Fruit fly (Drosophila melanogaster) whole organism: ENCODE measurements around the gene CG12746.

Experiments
- Dll ChIP-seq: fragments of >200 bp; optimal IDR thresholded peaks from 2 replicates; lab custom pipeline; 2017
- EcR ChIP-seq, 2 experiments: fragments of >200 bp; optimal IDR thresholded peaks; 2 replicates each; lab custom pipeline; 2017; ENCODE audit warnings: missing biosample characterization in 2 of 2, missing genetic modification characterization in 2 of 2, missing genetic modification reagents in 2 of 2
- pan ChIP-seq: fragments of >200 bp; optimal IDR thresholded peaks from 2 replicates; lab custom pipeline; 2017
- psq ChIP-seq: fragments of >200 bp; optimal IDR thresholded peaks from 2 replicates; lab custom pipeline; 2017
- usp ChIP-seq: fragments of >200 bp; optimal IDR thresholded peaks from 2 replicates; lab custom pipeline; 2017; ENCODE audit warnings: missing biosample characterization, missing genetic modification characterization, mixed read lengths

DNA sequence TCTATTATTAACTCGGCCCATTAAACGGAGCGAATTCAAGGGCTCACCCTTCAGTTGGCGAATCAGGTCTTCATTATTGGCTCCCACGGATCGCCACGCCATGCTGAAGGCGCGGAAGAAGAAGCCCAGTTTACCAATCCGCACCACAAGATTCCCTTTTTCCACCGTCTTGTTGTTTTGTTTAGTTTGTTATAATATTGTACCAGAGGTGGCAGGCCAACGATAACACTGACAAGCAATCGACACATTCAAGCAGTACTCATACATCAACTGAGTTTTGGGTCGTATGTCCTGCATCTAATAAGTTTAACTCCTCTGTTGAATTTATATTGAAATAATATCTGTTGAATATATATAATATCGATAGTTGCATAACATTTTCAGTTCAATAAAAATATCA is 10.6 kb upstream of the CG12746 start, which contains the start of gene Pcmt:
- TF ChIP-seq usp (GFP tag; lab: Kevin White, UChicago): no peak
- no peak for TF ChIP-seq psq (lab: Kevin White, UChicago)
- TF ChIP-seq Dll (lab: Kevin White, UChicago): no peak
- no peak for TF ChIP-seq pan (lab: Kevin White, UChicago)
- no peak for TF ChIP-seq EcR (GFP tag; optimal IDR thresholded peaks at IDR 0.05; lab: Kevin White, UChicago)
